Worm (Caenorhabditis elegans) whole organism, dauer: ENCODE measurements around the gene ugt-66.

Experiments
- unc-62 ChIP-seq: sonication (generic microtip); optimal IDR thresholded peaks from 2 replicates; lab custom pipeline; 2017; ENCODE audit warnings: missing biosample characterization, missing genetic modification reagents, missing genetic modification characterization

Gene ugt-66

DNA sequence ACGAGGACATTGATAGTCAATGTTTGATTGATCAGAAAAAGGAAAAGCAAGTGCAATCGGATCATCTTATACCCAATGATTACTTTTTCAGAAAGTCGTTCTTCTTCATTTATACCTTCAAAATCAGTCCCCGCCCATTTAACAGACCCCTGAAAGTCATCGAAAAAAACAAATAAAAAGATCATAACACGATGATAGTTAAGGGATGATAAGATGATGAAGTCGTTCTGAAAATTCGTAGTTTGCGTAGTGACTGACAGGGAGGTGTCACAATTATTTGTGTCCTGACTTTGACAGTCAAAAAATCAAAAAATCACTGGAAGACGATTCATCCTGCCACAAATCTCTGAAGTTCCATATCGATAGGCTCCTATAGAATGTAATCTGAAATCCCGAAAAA lies at the start of gene ugt-66:
Gene ugt-66, minus strand, starts transcription at position 101 of the 400 bp plus-strand sequence.
- no peak for TF ChIP-seq unc-62 (GFP tag; lab: Kevin White, UChicago)

DNA sequence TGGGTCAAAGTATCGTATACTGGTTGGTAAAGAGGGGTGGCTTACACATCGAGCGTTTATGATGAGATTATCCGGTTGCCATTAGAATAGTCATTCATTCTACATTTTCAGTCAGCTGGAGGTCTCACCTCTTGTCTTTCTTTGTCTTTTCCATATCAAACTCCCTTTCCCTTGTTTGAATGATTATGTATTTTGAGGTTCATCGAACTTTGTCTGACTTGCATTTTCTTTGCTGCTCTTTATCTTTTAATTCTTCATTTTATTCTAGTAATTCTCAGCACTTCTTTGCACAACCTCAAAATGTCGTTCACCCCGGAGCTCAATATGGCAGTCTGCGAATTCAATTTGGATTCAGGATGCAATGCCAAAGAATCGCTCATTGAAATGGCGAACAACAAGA lies 46.1 kb upstream of the ugt-66 start, which contains the start of gene T12A2.3:
Gene T12A2.3, plus strand, starts transcription at position 301 of the 400 bp plus-strand sequence.
- TF ChIP-seq unc-62 (GFP tag; lab: Kevin White, UChicago), result no peak

DNA sequence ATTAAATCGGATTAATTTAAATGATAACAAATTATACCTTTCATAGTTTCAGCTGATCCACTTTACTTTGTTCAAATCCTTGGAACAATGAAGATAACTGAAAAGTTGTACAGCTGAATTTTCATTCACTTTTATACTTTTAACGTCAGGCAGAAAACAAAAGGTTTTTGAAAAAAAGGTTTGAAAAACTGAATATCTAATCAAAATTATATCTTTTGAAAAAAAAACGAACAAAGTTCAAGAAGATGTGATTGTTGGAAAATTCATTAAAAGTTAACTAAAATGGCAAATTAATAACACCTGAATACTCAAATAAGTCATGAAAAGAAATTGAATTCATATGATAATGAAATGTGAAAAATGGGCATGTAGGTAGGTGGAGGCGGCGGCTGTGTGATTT lies 42.3 kb upstream of the ugt-66 start, which contains the start of gene T12A2.21:
Gene T12A2.21, minus strand, starts transcription at position 101 of the 400 bp plus-strand sequence.
- no peak for TF ChIP-seq unc-62 (GFP tag; lab: Kevin White, UChicago)

DNA sequence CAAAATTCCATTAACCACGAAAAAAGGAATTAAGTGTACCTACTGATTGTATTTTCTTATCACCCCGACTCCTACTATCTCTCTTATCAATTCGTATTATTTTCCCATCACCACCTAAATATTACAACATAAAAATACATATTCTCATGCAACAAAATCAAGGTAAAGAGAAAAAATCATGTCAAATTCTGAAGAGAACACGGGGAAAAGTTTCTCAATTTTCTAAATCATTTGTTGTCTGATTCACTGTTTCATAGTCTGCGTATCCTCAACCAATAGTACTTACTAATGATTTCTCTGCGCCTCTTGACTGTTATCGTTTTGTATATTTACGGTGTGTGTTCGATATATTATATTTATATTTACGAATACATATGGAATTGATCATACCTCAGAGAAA lies 37.5 kb upstream of the ugt-66 start:
- no peak for TF ChIP-seq unc-62 (GFP tag; lab: Kevin White, UChicago)

DNA sequence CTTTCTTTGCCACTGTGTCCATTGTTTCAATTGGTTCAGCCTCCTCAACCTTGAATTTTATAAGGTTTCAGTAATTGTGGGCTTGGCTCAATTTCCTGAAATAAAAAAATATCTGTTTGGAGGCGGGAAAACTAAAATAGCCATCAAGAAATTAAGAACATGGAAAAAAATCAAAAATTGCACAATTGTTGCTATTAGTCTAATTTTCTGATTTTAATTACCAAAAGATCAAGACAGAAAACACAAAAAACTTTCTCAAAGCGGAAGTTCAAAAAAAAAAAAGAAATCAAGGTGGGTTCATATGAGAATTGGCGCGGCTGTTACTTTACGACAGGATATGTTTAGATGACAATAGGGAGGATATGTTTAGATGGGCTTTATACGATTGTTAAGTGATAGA lies 36.5 kb upstream of the ugt-66 start, which contains the start of gene esyt-2:
Gene esyt-2, minus strand, starts transcription at position 101 of the 400 bp plus-strand sequence.
- no peak for TF ChIP-seq unc-62 (GFP tag; lab: Kevin White, UChicago)

DNA sequence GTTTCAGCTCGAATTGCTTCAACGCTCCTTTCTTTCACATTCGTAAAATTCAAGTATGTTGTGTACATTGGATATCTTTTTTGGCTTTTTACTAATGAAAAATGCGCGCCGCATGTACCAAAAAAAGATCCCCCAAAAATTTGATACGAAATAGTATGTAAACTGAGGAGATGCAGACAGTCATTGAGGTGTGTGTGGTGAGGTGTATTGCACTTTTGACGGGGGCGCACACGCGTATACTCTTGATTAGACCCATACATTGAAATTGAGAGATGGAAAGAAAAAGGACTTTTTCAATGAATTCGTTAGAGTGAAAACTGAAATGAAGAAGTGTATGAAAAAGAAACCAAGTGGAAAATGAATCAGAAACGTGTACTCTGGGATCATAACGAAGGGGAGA lies 27.0 kb upstream of the ugt-66 start:
- no peak for TF ChIP-seq unc-62 (GFP tag; lab: Kevin White, UChicago)

DNA sequence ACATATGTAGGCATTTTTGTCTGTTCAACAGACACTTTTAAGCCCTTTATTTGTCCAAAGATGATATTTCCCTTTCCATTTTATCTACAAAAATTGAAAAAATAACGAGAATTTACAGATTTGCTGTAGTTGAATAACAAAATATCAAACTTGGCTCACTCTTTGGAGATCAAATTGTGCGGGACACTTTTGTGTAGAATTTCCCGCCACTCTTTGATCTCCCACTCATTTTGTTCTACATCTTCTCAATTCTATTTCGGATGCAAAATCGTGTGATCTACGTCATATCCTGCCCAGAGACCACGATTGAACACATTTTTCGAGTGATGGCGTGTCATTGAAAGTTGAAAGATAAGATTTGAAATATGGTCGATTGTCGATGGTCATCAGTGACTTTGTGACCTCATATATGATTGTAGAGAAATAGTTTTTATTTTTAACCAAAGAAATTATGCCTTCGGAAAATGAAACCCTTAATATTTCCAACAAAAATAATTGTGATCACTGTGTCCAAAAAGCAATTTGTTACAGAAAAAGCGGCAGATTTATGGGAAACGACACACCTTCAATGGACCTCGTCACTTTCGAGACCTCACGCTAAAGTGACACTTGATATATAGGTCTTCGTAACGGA lies 22.6 kb upstream of the ugt-66 start, which contains the start of gene hot-4:
Gene hot-4, plus strand, starts transcription at position 584 of the 634 bp plus-strand sequence.
- TF ChIP-seq unc-62 (GFP tag; lab: Kevin White, UChicago), result no peak

DNA sequence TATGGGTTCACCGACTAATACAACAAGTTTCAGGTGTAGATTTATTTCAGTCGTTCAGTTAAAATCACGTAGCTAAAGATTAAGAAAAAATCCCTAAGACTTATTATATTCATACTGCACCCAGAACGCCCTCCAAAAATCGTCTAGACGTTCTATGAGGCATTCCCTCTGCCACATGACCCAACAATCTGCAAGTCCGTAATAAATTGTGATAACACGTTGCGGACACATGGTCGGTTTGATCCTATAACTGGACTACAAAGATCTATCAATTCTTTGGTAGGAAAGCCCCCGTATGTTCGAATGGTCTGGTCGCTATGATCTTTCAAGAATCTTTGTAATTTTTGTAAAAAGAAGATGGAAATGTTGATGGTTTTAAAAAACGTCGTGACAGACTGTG lies 21.6 kb upstream of the ugt-66 start:
- TF ChIP-seq unc-62 (GFP tag; lab: Kevin White, UChicago), result no peak

DNA sequence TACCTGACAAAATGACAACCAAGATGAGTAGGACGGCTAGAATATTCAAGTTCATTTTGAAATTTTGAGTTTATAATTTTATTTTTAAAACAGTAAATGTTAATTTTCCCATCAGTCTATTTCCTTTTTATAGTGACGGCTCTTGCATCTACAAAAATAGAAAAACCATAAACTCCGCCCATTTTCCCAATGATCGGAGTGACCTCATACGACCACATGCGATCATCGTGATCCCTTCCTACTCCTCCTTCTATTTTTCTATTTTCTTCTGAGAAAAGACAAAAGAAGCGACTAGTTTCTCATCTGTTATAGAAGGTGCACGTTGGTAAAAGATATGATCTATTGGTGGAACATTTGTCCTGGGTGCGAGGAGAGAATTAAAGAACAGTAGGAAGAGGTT lies 21.1 kb upstream of the ugt-66 start, which contains the start of gene C23G10.11:
Gene C23G10.11, minus strand, starts transcription at position 101 of the 400 bp plus-strand sequence.
- TF ChIP-seq unc-62 (GFP tag; lab: Kevin White, UChicago), result no peak

DNA sequence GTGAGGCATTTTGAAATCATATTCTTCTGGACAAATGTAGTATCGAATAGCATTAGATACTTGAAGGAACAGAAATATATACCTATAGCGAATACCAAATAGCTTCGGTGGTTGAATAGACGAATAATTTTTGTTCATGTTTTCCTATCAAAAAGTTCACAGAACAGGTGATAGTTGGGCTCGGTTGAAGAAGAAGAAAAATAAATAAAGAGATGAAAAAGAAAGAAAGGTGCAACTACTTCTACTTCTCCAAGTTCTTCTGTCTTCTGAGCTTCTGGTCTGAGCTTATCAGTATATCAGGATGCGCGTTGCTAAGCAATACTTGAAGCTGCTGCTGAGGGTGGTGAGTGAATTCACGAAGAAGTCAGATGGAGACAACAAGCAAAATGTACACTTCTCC lies 19.5 kb upstream of the ugt-66 start, which contains the start of gene C23G10.10:
Gene C23G10.10, minus strand, starts transcription at position 101 of the 400 bp plus-strand sequence.
- no peak for TF ChIP-seq unc-62 (GFP tag; lab: Kevin White, UChicago)

DNA sequence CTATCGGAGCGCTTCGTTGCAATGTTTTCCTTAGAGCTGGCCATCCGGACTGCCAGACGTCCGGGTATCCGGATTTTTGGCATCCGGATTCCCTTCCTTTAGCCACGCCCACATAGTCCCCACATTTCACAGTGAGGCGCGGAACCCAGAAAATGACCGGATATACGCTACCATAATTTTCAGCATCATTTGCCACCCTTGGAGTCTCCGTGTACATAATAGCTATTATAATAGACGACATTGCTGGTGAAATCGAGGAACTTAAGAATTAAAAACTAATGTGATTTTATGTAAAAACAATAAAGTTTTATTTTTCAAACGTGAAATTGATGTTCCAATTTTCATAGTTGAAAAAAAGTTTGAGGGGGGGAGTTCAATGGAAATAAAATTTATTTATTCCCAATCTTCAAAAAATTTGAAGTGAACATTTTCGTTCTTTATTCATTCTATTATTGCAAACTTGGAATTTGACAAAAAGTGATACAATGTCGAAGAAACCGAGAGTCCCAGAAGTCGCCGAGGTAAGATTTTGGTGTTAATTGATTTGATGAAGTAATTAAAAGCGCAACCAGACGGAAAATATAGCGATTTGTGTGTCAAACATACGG lies 15.9 kb upstream of the ugt-66 start:
- no peak for TF ChIP-seq unc-62 (GFP tag; lab: Kevin White, UChicago)

DNA sequence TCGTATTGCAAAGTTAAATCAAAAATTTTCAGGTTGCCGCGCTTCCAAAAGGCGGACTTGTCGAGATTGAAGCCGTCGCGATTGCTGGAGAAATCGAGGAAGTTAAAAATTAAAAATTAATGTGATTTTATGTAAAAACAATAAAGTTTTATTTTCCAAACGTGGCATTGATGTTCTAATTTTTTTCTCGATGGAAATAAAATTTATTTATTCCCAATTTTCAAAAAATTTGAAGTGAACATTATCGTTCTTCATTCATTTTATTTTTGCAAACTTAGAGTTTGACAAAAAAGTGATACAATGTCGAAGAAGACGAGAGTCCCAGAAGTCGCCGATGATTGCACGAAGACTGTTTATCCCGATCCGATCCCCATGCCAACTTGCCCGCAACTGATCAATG lies 14.6 kb upstream of the ugt-66 start, which contains the start of gene C23G10.1:
Gene C23G10.1, plus strand, starts transcription at position 301 of the 400 bp plus-strand sequence.
- no peak for TF ChIP-seq unc-62 (GFP tag; lab: Kevin White, UChicago)

DNA sequence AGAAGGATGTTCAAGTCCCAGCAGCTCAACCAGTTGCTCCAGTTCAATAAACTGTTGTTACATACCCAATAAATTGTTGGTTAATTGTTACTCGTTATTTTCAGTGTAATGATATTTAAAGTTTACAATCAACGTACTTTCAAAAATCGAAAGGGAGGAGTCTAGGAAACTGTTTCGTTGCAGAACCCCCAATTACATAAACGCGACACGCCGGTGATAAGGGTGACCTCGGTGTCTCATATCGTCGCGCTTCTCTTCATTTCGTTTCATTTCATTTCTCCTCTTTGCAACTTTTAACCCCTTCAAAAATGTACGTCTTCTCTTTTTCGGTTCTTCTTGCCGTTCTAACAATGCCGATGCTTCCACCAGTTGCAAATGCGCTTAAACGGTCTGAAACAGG lies 13.5 kb upstream of the ugt-66 start, which contains the start of gene C23G10.2:
Gene C23G10.2, plus strand, starts transcription at position 184 of the 400 bp plus-strand sequence.
- TF ChIP-seq unc-62 (GFP tag; lab: Kevin White, UChicago), result no peak

DNA sequence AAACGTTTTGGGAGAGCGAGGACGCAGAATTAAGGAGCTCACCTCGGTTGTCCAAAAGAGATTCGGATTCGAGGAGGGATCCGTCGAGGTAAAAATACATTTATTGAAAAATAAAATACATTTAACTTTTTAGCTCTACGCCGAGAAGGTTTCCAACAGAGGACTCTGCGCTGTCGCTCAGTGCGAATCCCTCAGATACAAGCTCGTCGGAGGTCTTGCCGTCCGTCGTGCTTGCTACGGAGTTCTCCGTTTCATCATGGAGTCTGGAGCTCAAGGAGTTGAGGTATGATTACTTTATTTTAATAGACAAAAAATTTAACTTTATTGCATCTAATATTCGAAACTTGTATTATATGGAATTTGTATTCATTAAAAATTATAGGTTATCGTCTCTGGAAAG lies 12.7 kb upstream of the ugt-66 start:
- no peak for TF ChIP-seq unc-62 (GFP tag; lab: Kevin White, UChicago)

DNA sequence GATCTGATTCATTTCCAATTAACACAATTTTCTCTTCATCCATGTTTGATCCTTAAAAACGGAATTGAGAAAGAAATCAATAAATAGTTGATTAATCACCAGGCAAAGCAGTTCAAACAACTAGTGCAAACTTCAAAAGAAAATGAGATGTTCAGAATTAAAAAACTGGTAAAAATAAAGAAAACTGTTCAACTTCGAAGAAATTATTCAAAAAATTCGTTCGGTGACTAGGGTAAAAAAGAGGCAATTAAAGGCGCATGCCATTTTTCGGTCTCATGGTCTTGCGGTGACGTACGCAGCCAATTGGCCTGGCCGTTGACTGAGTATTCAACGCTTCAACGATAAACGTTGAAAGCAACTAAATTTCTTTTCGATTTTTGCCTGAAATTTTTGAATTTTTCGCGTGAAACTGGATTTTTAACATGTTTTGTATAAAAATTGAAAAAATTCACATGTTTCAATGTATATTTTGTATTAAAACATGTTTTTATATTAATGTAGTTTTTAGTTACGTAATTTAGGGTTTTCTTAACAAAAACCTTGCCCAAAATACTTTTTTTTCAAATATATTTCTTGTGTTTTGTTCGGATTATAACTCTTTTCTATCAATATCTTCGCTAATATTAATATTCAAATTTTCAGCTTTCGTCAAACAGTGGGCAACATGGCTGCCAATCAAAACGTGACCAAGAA lies 11.9 kb upstream of the ugt-66 start, which contains the start of the genes sna-3 and rps-3:
Gene sna-3, minus strand, starts transcription at position 51 of the 693 bp plus-strand sequence.
Gene rps-3, plus strand, starts transcription at position 643 of the 693 bp plus-strand sequence.
- no peak for TF ChIP-seq unc-62 (GFP tag; lab: Kevin White, UChicago)

DNA sequence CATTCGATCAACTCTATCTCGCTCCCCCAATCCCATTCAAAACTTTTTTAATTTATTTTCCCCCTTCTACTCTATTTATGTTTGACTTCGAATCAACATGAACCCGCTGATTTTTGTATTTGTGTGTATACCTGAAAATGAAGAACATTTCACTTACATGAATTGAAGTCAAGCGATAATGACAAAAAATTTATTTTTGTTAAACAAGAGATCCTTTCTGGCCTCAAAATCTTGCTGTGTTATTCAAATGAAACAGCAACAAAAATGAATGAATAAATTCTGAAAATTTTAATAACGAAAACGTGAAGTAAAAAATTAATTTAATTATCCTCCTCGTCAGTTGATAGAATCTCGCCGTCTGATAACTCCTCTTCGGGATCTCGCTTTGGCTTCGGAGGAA lies 8.1 kb upstream of the ugt-66 start:
- no peak for TF ChIP-seq unc-62 (GFP tag; lab: Kevin White, UChicago)
